Worm (Caenorhabditis elegans) whole organism, late embryonic: ENCODE measurements around the gene sdz-36.

Source experiments
- T23F11.4 ChIP-seq: fragments of 200-800 bp; sonication (Bioruptor generic); optimal IDR thresholded peaks from 2 replicates; lab custom pipeline; 2018; ENCODE audit warnings: mild to moderate bottlenecking, missing genetic modification characterization, missing compliant biosample characterization
- ama-1 ChIP-seq: fragments of 150-350 bp; optimal IDR thresholded peaks from 2 replicates; lab custom pipeline; 2014
- fkh-10 ChIP-seq: fragments of 150-350 bp; optimal IDR thresholded peaks from 2 replicates; lab custom pipeline; 2014; ENCODE audit warnings: missing biosample characterization, missing genetic modification reagents, missing genetic modification characterization
- hlh-30 ChIP-seq: sonication (generic microtip); optimal IDR thresholded peaks from 2 replicates; lab custom pipeline; 2017; ENCODE audit warnings: antibody characterized with exemption, missing genetic modification characterization, missing compliant biosample characterization; ENCODE audit not compliant: insufficient read depth
- nfya-1 ChIP-seq: sonication (generic microtip); optimal IDR thresholded peaks from 2 replicates; lab custom pipeline; 2017; ENCODE audit warnings: missing genetic modification characterization, mild to moderate bottlenecking, missing compliant biosample characterization, antibody characterized with exemption, moderate library complexity
- pha-4 ChIP-seq: fragments of 150-350 bp; optimal IDR thresholded peaks from 2 replicates; lab custom pipeline; 2018; ENCODE audit warnings: missing biosample characterization, missing genetic modification reagents, missing genetic modification characterization

ce11 chrIV:9716490-9716889, 25.7 kb downstream of the sdz-36 start:
- TF ChIP-seq fkh-10 (GFP tag; lab: Kevin White, UChicago) (no peak), nfya-1 (no peak), hlh-30 (tag; lab: Kevin White, UChicago) (no peak), T23F11.4 (GFP tag; lab: Kevin White, UChicago) (no peak), ama-1 (lab: Kevin White, UChicago) (no peak), pha-4 (no peak)
